Worm (Caenorhabditis elegans): Measurements from ENCODE around the gene Y81B9A.2.

DNA sequence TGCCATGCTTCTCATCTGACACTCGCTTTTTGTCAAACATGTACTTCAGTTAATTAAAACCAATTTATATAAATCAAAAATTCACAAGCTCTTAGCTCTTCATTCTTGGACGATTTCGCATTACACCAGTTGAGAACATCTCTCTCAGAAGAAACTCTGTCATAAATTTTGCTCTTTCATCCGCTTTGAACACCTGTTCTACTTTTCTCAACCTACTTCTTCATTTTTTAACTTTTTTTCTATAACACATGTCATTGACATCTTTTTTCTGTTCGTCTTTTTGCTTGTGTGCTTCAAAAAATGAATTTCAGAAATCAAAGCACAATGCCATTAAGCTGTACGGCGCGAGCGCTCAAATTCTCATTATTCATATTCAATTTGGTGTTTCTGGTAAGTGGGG, 21.1 kb upstream of the Y81B9A.2 start, which contains the start of gene tsp-11:
- TF ChIP-seq lim-7 (GFP tag; IDR thresholded peaks at IDR 0.05) (no peak), sdz-12 (GFP tag; optimal IDR thresholded peaks at IDR 0.05) (no peak), pha-4 (GFP tag; IDR thresholded peaks at IDR 0.05) (no peak), pha-4 (tag; optimal IDR thresholded peaks at IDR 0.05) (no peak), pqm-1 (tag; optimal IDR thresholded peaks at IDR 0.05) (no peak), F26F4.8 (GFP tag; conservative IDR thresholded peaks at IDR 0.05) (no peak), lin-38 (GFP tag; IDR thresholded peaks at IDR 0.05) (no peak), ztf-11 (tag; optimal IDR thresholded peaks at IDR 0.05) (no peak), ama-1 (optimal IDR thresholded peaks at IDR 0.05) (no peak), unc-39 (tag; optimal IDR thresholded peaks at IDR 0.05) (no peak), gei-8 (GFP tag; optimal IDR thresholded peaks at IDR 0.05) (no peak), zip-11 (GFP tag; IDR thresholded peaks at IDR 0.05) (no peak), unc-62 (GFP tag; optimal IDR thresholded peaks at IDR 0.05 in 1 of 2) (peak in 1 of 2 experiments; percentile 27), unc-62 (tag; optimal IDR thresholded peaks at IDR 0.05) (no peak), dve-1 (tag; optimal IDR thresholded peaks at IDR 0.05; ENCODE audit: insufficient read depth) (no peak), egl-27 (tag; optimal IDR thresholded peaks at IDR 0.05) (no peak)

All from whole organism, L4 larva.